Worm (Caenorhabditis elegans) whole organism, L4 larva: ENCODE results near the gene henn-1.
A peak's percentile ranks its signal among the peaks of the same experiment; 100 is the strongest.

Source experiments
- F37D6.2 ChIP-seq: sonication (generic microtip); optimal IDR thresholded peaks from 2 replicates; lab custom pipeline; 2016; ENCODE audit warnings: mild to moderate bottlenecking, missing genetic modification characterization, missing compliant biosample characterization
- R02D3.7 ChIP-seq: fragments of 150-350 bp; sonication (generic microtip); optimal IDR thresholded peaks from 3 replicates; lab custom pipeline; 2014; ENCODE audit warnings: missing biosample characterization, missing genetic modification characterization
- Y48G9A.11 ChIP-seq: fragments of 200-800 bp; sonication (Bioruptor generic); IDR thresholded peaks from 2 replicates; pipeline ENCODE4 v1.3.6; 2022; ENCODE audit warnings: missing genetic modification reagents, missing genetic modification characterization, missing compliant biosample characterization
- aha-1 ChIP-seq: fragments of 150-350 bp; peaks from one replicate; lab custom pipeline; 2014; ENCODE audit warnings: missing biosample characterization, missing genetic modification characterization
- aly-2 ChIP-seq: sonication (generic microtip); optimal IDR thresholded peaks from 2 replicates; lab custom pipeline; 2018; ENCODE audit warnings: missing biosample characterization, missing genetic modification characterization
- ceh-28 ChIP-seq: fragments of 150-350 bp; optimal IDR thresholded peaks from 2 replicates; lab custom pipeline; 2014; ENCODE audit warnings: missing biosample characterization, missing genetic modification reagents, missing genetic modification characterization
- ceh-82 ChIP-seq: sonication (generic microtip); optimal IDR thresholded peaks from 2 replicates; lab custom pipeline; 2017; ENCODE audit warnings: missing biosample characterization, missing genetic modification characterization
- ctbp-1 ChIP-seq: fragments of 200-800 bp; sonication (Bioruptor generic); IDR thresholded peaks from 2 replicates; pipeline ENCODE4 v1.3.6; 2022; ENCODE audit warnings: missing genetic modification reagents, missing genetic modification characterization, missing compliant biosample characterization
- daf-16 ChIP-seq, 3 experiments: sonication (generic microtip); optimal IDR thresholded peaks; 2 replicates each; lab custom pipeline; 2016 to 2017; ENCODE audit warnings: missing genetic modification characterization in 3 of 3, missing genetic modification reagents in 3 of 3, mild to moderate bottlenecking in 2 of 3, missing compliant biosample characterization in 2 of 3, missing biosample characterization in 1 of 3, moderate library complexity in 1 of 3
- daf-8 ChIP-seq: fragments of 200-800 bp; sonication (Bioruptor generic); IDR thresholded peaks from 2 replicates; pipeline ENCODE4 v1.3.6; 2022; ENCODE audit warnings: missing genetic modification characterization, missing compliant biosample characterization
- dpl-1 ChIP-seq: fragments of 150-350 bp; optimal IDR thresholded peaks from 2 replicates; lab custom pipeline; 2014; ENCODE audit warnings: missing biosample characterization, missing genetic modification reagents, missing genetic modification characterization
- duxl-1 ChIP-seq: sonication (generic microtip); optimal IDR thresholded peaks from 2 replicates; lab custom pipeline; 2016; ENCODE audit warnings: mild to moderate bottlenecking, missing genetic modification characterization, moderate library complexity, missing compliant biosample characterization; ENCODE audit not compliant: poor library complexity
- hmg-1.1 ChIP-seq: fragments of 200-800 bp; sonication (Bioruptor generic); IDR thresholded peaks from 2 replicates; pipeline ENCODE4 v1.3.6; 2022; ENCODE audit warnings: missing genetic modification reagents, missing genetic modification characterization, missing compliant biosample characterization
- jun-1 ChIP-seq: fragments of 150-350 bp; optimal IDR thresholded peaks from 2 replicates; lab custom pipeline; 2014; ENCODE audit warnings: missing biosample characterization, missing genetic modification reagents, missing genetic modification characterization
- lin-38 ChIP-seq: fragments of 200-800 bp; sonication (Bioruptor generic); IDR thresholded peaks from 2 replicates; pipeline ENCODE4 v1.3.6; 2022; ENCODE audit warnings: missing genetic modification reagents, missing genetic modification characterization, missing compliant biosample characterization
- lin-39 ChIP-seq: fragments of 150-350 bp; optimal IDR thresholded peaks from 2 replicates; lab custom pipeline; 2014; ENCODE audit warnings: missing biosample characterization, missing genetic modification reagents, missing genetic modification characterization
- lsy-2 ChIP-seq, 2 experiments: fragments of 150-350 bp in 1 of 2; sonication (generic microtip) in 1 of 2; optimal IDR thresholded peaks; 2 replicates each; lab custom pipeline; 2014 to 2017; ENCODE audit warnings: missing biosample characterization in 2 of 2, missing genetic modification characterization in 2 of 2
- madf-5 ChIP-seq, 2 experiments: fragments of 200-800 bp; sonication (Bioruptor generic); IDR thresholded peaks; 2 replicates each; pipeline ENCODE4 v1.3.6; 2022; ENCODE audit warnings: missing compliant biosample characterization in 2 of 2, missing genetic modification characterization in 2 of 2
- mep-1 ChIP-seq: fragments of 150-350 bp; sonication (generic microtip); optimal IDR thresholded peaks from 3 replicates; lab custom pipeline; 2014; ENCODE audit warnings: missing biosample characterization, missing genetic modification characterization
- nhr-10 ChIP-seq: fragments of 150-350 bp; optimal IDR thresholded peaks from 2 replicates; lab custom pipeline; 2014; ENCODE audit warnings: missing biosample characterization, missing genetic modification characterization
- nhr-102 ChIP-seq: sonication (generic microtip); optimal IDR thresholded peaks from 2 replicates; lab custom pipeline; 2016; ENCODE audit warnings: mild to moderate bottlenecking, missing genetic modification characterization, moderate library complexity, missing compliant biosample characterization
- nhr-11 ChIP-seq: fragments of 150-350 bp; optimal IDR thresholded peaks from 2 replicates; lab custom pipeline; 2014; ENCODE audit warnings: missing biosample characterization, missing genetic modification characterization
- nhr-28 ChIP-seq: fragments of 150-350 bp; optimal IDR thresholded peaks from 2 replicates; lab custom pipeline; 2014; ENCODE audit warnings: missing biosample characterization, missing genetic modification characterization
- nhr-42 ChIP-seq: fragments of 200-800 bp; sonication (Bioruptor generic); IDR thresholded peaks from 2 replicates; pipeline ENCODE4 v1.3.6; 2022; ENCODE audit warnings: missing genetic modification characterization, missing compliant biosample characterization
- nhr-6 ChIP-seq: fragments of 150-350 bp; optimal IDR thresholded peaks from 2 replicates; lab custom pipeline; 2014; ENCODE audit warnings: missing biosample characterization, missing genetic modification characterization
- nhr-76 ChIP-seq: fragments of 150-350 bp; optimal IDR thresholded peaks from 2 replicates; lab custom pipeline; 2014; ENCODE audit warnings: missing biosample characterization, missing genetic modification characterization
- nhr-77 ChIP-seq: fragments of 150-350 bp; optimal IDR thresholded peaks from 2 replicates; lab custom pipeline; 2014; ENCODE audit warnings: missing biosample characterization, missing genetic modification characterization
- saeg-2 ChIP-seq: fragments of 200-800 bp; sonication (Bioruptor generic); IDR thresholded peaks from 2 replicates; pipeline ENCODE4 v1.3.6; 2022; ENCODE audit warnings: missing genetic modification reagents, missing genetic modification characterization, missing compliant biosample characterization
- set-16 ChIP-seq: fragments of 200-800 bp; sonication (Bioruptor generic); IDR thresholded peaks from 2 replicates; pipeline ENCODE4 v1.3.6; 2022; ENCODE audit warnings: missing genetic modification reagents, missing genetic modification characterization, missing compliant biosample characterization
- skn-1 ChIP-seq: fragments of 150-350 bp; optimal IDR thresholded peaks from 2 replicates; lab custom pipeline; 2014; ENCODE audit warnings: missing biosample characterization, missing genetic modification characterization
- snpc-4 ChIP-seq: fragments of 150-350 bp; optimal IDR thresholded peaks from 2 replicates; lab custom pipeline; 2014; ENCODE audit warnings: missing biosample characterization, missing genetic modification characterization
- spr-3 ChIP-seq: fragments of 200-800 bp; sonication (Bioruptor generic); optimal IDR thresholded peaks from 2 replicates; lab custom pipeline; 2018; ENCODE audit warnings: mild to moderate bottlenecking, missing genetic modification characterization, missing compliant biosample characterization
- tag-97 ChIP-seq: fragments of 200-800 bp; sonication (Bioruptor generic); IDR thresholded peaks from 2 replicates; pipeline ENCODE4 v1.3.6; 2022; ENCODE audit warnings: missing genetic modification characterization, missing compliant biosample characterization
- tra-1 ChIP-seq: fragments of 200-800 bp; sonication (Bioruptor generic); IDR thresholded peaks from 2 replicates; pipeline ENCODE4 v1.3.6; 2022; ENCODE audit warnings: missing genetic modification reagents, missing genetic modification characterization, missing compliant biosample characterization
- unc-62 ChIP-seq, 3 experiments: fragments of 150-350 bp in 1 of 3; sonication (generic microtip); optimal IDR thresholded peaks in 2 of 3; peaks in 1 of 3; 1 replicate in 1 of 3; 2 replicates in 2 of 3; lab custom pipeline; 2014 to 2017; ENCODE audit warnings: missing biosample characterization in 3 of 3, missing genetic modification characterization in 3 of 3, missing genetic modification reagents in 3 of 3, missing genotype in 1 of 3
- vab-7 ChIP-seq: fragments of 200-800 bp; sonication (Bioruptor generic); IDR thresholded peaks from 2 replicates; pipeline ENCODE4 v1.3.6; 2022; ENCODE audit warnings: missing genetic modification reagents, missing genetic modification characterization, missing compliant biosample characterization
- zip-11 ChIP-seq: fragments of 200-800 bp; sonication (Bioruptor generic); IDR thresholded peaks from 2 replicates; pipeline ENCODE4 v1.3.6; 2022; ENCODE audit warnings: missing genetic modification characterization, missing compliant biosample characterization
- zip-2 ChIP-seq: fragments of 150-350 bp; optimal IDR thresholded peaks from 2 replicates; lab custom pipeline; 2014; ENCODE audit warnings: missing biosample characterization, missing genetic modification characterization
- ztf-7 ChIP-seq: fragments of 150-350 bp; optimal IDR thresholded peaks from 2 replicates; lab custom pipeline; 2014; ENCODE audit warnings: missing biosample characterization, missing genetic modification characterization

henn-1 gene

DNA sequence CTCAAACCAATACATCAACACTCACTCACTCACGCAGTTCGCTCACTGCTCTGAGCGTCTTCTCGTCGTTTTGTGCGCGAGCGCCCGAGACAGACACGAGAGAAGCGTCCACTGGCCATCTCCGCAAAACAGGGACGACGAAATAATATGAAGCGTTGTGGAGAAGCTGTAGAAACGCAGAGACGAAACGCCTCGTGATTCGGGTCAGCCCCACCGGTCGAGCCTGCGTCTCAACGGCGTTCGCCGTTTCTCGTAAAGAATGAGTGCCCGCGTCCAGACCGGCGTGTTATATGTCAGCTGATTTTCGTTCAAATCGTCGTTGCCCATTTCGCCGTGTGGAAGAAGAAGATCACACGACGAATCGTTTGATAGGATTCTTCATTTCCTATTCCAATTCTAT lies 4.9 kb upstream of the henn-1 start, which contains the start of gene fbxl-1 (continued):
- peak; percentile 6 for TF ChIP-seq duxl-1 (tag; lab: Kevin White, UChicago)
- TF ChIP-seq nhr-28 (tag; lab: Kevin White, UChicago), result peak; percentile 81
- TF ChIP-seq R02D3.7 (tag; lab: Kevin White, UChicago), result no peak
- peak; percentile 12 for TF ChIP-seq lin-39 (tag; lab: Kevin White, UChicago)
- TF ChIP-seq daf-8 (GFP tag; lab: Robert Waterston, UW), result no peak
- peak; percentile 62 for TF ChIP-seq vab-7 (GFP tag; lab: Robert Waterston, UW)
- TF ChIP-seq saeg-2, result no peak
- peak; percentile 73 for TF ChIP-seq F37D6.2
- peak; percentile 16 for TF ChIP-seq dpl-1 (GFP tag; lab: Kevin White, UChicago)
- no peak for TF ChIP-seq snpc-4 (tag; lab: Kevin White, UChicago)
- no peak for TF ChIP-seq ceh-28 (tag; lab: Kevin White, UChicago)
- peak; percentile 83 for TF ChIP-seq nhr-77 (tag; lab: Kevin White, UChicago)
- peak; percentile 23 for TF ChIP-seq jun-1 (tag; lab: Kevin White, UChicago)
- TF ChIP-seq zip-2 (tag; lab: Kevin White, UChicago), result no peak
- no peak for TF ChIP-seq zip-11
- TF ChIP-seq aha-1 (tag; lab: Kevin White, UChicago), result peak; percentile 92
- TF ChIP-seq ceh-82 (tag; lab: Kevin White, UChicago), result no peak
- TF ChIP-seq nhr-76 (tag; lab: Kevin White, UChicago), result no peak
- TF ChIP-seq madf-5 (GFP tag; IDR thresholded peaks at IDR 0.05; lab: Robert Waterston, UW), result no peak
- no peak for TF ChIP-seq daf-16 (GFP tag; optimal IDR thresholded peaks at IDR 0.05; lab: Kevin White, UChicago)
- peak; percentile 64 for TF ChIP-seq daf-16 (tag; optimal IDR thresholded peaks at IDR 0.05; lab: Kevin White, UChicago)
- TF ChIP-seq tag-97 (GFP tag; lab: Robert Waterston, UW), result no peak
- TF ChIP-seq, all 104 proteins: peak for 48

DNA sequence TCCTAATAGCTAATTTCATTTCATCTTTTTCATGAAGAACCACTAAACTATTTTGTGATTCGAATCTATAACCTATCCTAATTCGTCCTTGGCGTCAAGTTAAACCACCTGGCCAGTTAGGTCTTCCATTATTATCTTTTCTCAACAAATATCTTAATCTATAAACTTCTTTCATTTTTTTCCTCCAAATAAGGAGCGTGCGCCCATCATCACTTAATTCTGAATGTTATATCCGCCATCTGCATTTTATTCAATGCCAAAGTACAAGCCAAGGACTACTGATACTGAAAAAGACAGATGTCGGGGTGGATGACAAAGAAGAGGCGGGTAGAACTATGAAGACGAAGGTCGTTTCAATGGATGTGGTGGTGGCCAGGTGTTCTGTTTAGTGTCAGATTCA lies 3.5 kb upstream of the henn-1 start:
- no peak for TF ChIP-seq skn-1 (tag; lab: Kevin White, UChicago)
- TF ChIP-seq unc-62 (GFP tag; optimal IDR thresholded peaks at IDR 0.05 in 1 of 2; lab: Kevin White, UChicago), result peak in 1 of 2 experiments; percentile 79
- TF ChIP-seq unc-62 (tag; optimal IDR thresholded peaks at IDR 0.05; lab: Kevin White, UChicago), result no peak
- TF ChIP-seq nhr-42 (GFP tag; lab: Robert Waterston, UW), result 0 out of 2 replicates have a peak, but pooled peaks have one; percentile 50

DNA sequence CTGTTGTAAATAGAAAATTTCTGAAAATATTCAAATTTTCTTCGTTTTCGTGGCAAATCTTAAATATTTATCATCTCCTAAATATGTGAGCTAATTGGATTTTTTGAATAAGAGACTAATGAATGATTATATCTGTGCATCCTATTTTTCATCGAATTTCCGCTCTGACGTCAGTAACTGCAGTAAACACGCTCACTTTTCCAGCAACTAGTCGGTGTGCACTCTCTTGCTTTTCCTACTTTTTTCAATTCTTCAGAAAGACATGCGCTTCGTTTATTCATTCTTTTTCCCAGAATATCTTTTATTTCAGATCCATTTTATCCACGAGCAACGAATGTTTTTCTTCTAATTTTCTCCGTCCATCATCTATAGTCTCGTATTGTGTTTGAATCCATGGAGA lies 3.0 kb upstream of the henn-1 start:
- TF ChIP-seq Y48G9A.11 (GFP tag; lab: Robert Waterston, UW), result no peak
- peak in 1 of 2 experiments; percentile 15 for TF ChIP-seq lsy-2 (tag; optimal IDR thresholded peaks at IDR 0.05; lab: Kevin White, UChicago)
- TF ChIP-seq tag-97 (GFP tag; lab: Robert Waterston, UW), result no peak
- TF ChIP-seq lin-38, result 0 out of 2 replicates have a peak, but pooled peaks have one; percentile 13
- TF ChIP-seq F37D6.2, result peak; percentile 11
- 0 out of 2 replicates have a peak, but pooled peaks have one; percentile 41 for TF ChIP-seq ctbp-1 (GFP tag; lab: Robert Waterston, UW)
- no peak for TF ChIP-seq daf-8 (GFP tag; lab: Robert Waterston, UW)
- 0 out of 2 replicates have a peak, but pooled peaks have one; percentile 6 for TF ChIP-seq hmg-1.1 (GFP tag; lab: Robert Waterston, UW)
- no peak for TF ChIP-seq ztf-7 (tag; lab: Kevin White, UChicago)
- peak; percentile 27 for TF ChIP-seq nhr-11 (tag; lab: Kevin White, UChicago)

DNA sequence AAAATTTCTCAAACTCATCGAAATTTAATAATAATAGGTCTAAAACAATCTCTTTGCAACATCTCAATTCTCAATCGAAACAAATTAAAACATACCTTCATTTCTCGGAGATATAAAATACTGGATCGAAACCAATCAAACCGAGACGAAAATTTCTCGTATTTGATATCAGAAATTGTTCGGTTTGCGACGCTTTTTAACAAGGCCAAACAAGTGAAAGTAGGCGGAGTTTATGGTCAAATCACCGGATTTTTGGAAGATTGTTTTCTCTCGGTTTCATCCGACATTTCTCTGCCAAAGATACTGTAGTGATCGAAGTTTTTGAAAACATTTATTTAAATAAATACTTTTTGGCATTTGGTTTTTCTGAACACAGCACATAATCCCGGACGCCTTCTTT lies 2.9 kb downstream of the henn-1 start, which contains the start of gene C02F5.14:
Gene C02F5.14, minus strand, starts transcription at position 157 of the 400 bp plus-strand sequence.
- no peak for TF ChIP-seq mep-1 (tag; lab: Kevin White, UChicago)
- TF ChIP-seq nhr-6 (tag; lab: Kevin White, UChicago), result no peak
- no peak for TF ChIP-seq duxl-1 (tag; lab: Kevin White, UChicago)
- no peak for TF ChIP-seq nhr-102 (tag; lab: Kevin White, UChicago)
- TF ChIP-seq nhr-10, result no peak
- TF ChIP-seq snpc-4 (tag; lab: Kevin White, UChicago), result no peak
- TF ChIP-seq tra-1, result no peak
- TF ChIP-seq set-16 (GFP tag; lab: Robert Waterston, UW), result no peak
- TF ChIP-seq aly-2 (tag; lab: Kevin White, UChicago), result no peak
- no peak for TF ChIP-seq tag-97 (GFP tag; lab: Robert Waterston, UW)
- TF ChIP-seq spr-3, result no peak
- no peak for TF ChIP-seq hmg-1.1 (GFP tag; lab: Robert Waterston, UW)
